Fruit fly (Drosophila melanogaster) whole organism, wandering third instar larva: Measurements from ENCODE around the gene Chc.

Experiments
- Abd-B ChIP-seq: fragments of >200 bp; optimal IDR thresholded peaks from 2 replicates; lab custom pipeline; 2017; ENCODE audit warnings: missing biosample characterization, missing genetic modification characterization
- CG9705 ChIP-seq: fragments of 200-800 bp; sonication (Bioruptor generic); optimal IDR thresholded peaks from 2 replicates; lab custom pipeline; 2018; ENCODE audit warnings: missing biosample characterization, mild to moderate bottlenecking, missing genetic modification characterization
- CrebA ChIP-seq: fragments of 200-800 bp; sonication (Bioruptor generic); optimal IDR thresholded peaks from 2 replicates; lab custom pipeline; 2016; ENCODE audit warnings: missing biosample characterization, mild to moderate bottlenecking, missing genetic modification characterization, borderline replicate concordance
- Dfd ChIP-seq: fragments of >200 bp; optimal IDR thresholded peaks from 2 replicates; lab custom pipeline; 2017; ENCODE audit warnings: missing biosample characterization, missing genetic modification characterization
- Dif ChIP-seq: fragments of 200-275, 200-300 bp; sonication (Bioruptor generic); optimal IDR thresholded peaks from 2 replicates; lab custom pipeline; 2018; ENCODE audit warnings: missing biosample characterization, missing genetic modification characterization; ENCODE audit not compliant: partially characterized antibody
- GATAd ChIP-seq: sonication (Bioruptor generic); optimal IDR thresholded peaks from 2 replicates; lab custom pipeline; 2016; ENCODE audit warnings: missing biosample characterization, missing genetic modification characterization
- HLH106 ChIP-seq: fragments of 200-800 bp; optimal IDR thresholded peaks from 3 replicates; lab custom pipeline; 2019; ENCODE audit warnings: missing biosample characterization, mild to moderate bottlenecking, missing genetic modification characterization, moderate library complexity
- Hnf4 ChIP-seq: fragments of 200-800 bp; sonication (Bioruptor generic); optimal IDR thresholded peaks from 2 replicates; lab custom pipeline; 2016; ENCODE audit warnings: missing biosample characterization, mild to moderate bottlenecking, missing genetic modification characterization
- Hr78 ChIP-seq: fragments of >200 bp; optimal IDR thresholded peaks from 2 replicates; lab custom pipeline; 2017; ENCODE audit warnings: missing biosample characterization, missing genetic modification characterization
- Hr83 ChIP-seq: fragments of 200-300 bp; sonication (Bioruptor generic); optimal IDR thresholded peaks from 2 replicates; lab custom pipeline; 2016; ENCODE audit warnings: missing biosample characterization, mild to moderate bottlenecking, missing genetic modification characterization, moderate library complexity; ENCODE audit not compliant: poor library complexity, severe bottlenecking
- Jra ChIP-seq: sonication (Bioruptor generic); optimal IDR thresholded peaks from 2 replicates; lab custom pipeline; 2016; ENCODE audit warnings: missing biosample characterization, missing genetic modification characterization
- Mio ChIP-seq: sonication (Bioruptor generic); optimal IDR thresholded peaks from 2 replicates; lab custom pipeline; 2016; ENCODE audit warnings: missing biosample characterization, missing genetic modification characterization
- Myc ChIP-seq: fragments of >200 bp; optimal IDR thresholded peaks from 2 replicates; lab custom pipeline; 2017
- N ChIP-seq: fragments of >200 bp; optimal IDR thresholded peaks from 2 replicates; lab custom pipeline; 2018; ENCODE audit warnings: missing biosample characterization, missing external identifiers, missing genetic modification characterization
- OdsH ChIP-seq: fragments of 200-800 bp; sonication (Bioruptor generic); optimal IDR thresholded peaks from 2 replicates; lab custom pipeline; 2016; ENCODE audit warnings: missing biosample characterization, mild to moderate bottlenecking, missing genetic modification characterization
- Vsx2 ChIP-seq: fragments of 200-300, 225-300 bp; sonication (Bioruptor generic); optimal IDR thresholded peaks from 2 replicates; lab custom pipeline; 2018; ENCODE audit warnings: missing biosample characterization, missing genetic modification characterization; ENCODE audit not compliant: partially characterized antibody
- br ChIP-seq: fragments of 200-800 bp; sonication (Bioruptor generic); optimal IDR thresholded peaks from 2 replicates; lab custom pipeline; 2016; ENCODE audit warnings: missing biosample characterization, missing genetic modification characterization
- dmrt93B ChIP-seq: fragments of 200-800 bp; sonication (Bioruptor generic); optimal IDR thresholded peaks from 2 replicates; lab custom pipeline; 2018; ENCODE audit warnings: missing biosample characterization, mild to moderate bottlenecking, missing genetic modification characterization
- dsf ChIP-seq: sonication (Bioruptor generic); optimal IDR thresholded peaks from 2 replicates; lab custom pipeline; 2016; ENCODE audit warnings: missing biosample characterization, missing genetic modification characterization, borderline replicate concordance
- foxo ChIP-seq, 2 experiments: fragments of 200-800 bp; sonication (Bioruptor generic); optimal IDR thresholded peaks; 2 replicates in 1 of 2; 3 replicates in 1 of 2; lab custom pipeline; 2016 to 2017; ENCODE audit warnings: missing biosample characterization in 2 of 2, missing genetic modification characterization in 2 of 2
- fru ChIP-seq: fragments of 200-800 bp; sonication (Bioruptor generic); optimal IDR thresholded peaks from 3 replicates; lab custom pipeline; 2016; ENCODE audit warnings: missing biosample characterization, mild to moderate bottlenecking, missing genetic modification characterization
- h ChIP-seq: fragments of 200-800 bp; sonication (Bioruptor generic); optimal IDR thresholded peaks from 3 replicates; lab custom pipeline; 2016; ENCODE audit warnings: missing biosample characterization, mild to moderate bottlenecking, missing genetic modification characterization
- jim ChIP-seq: fragments of 175-275, 200-325 bp; sonication (Bioruptor generic); optimal IDR thresholded peaks from 2 replicates; lab custom pipeline; 2016; ENCODE audit warnings: missing biosample characterization, mild to moderate bottlenecking, missing genetic modification characterization
- pan ChIP-seq: fragments of >200 bp; optimal IDR thresholded peaks from 2 replicates; lab custom pipeline; 2017
- rgr ChIP-seq: fragments of 200-800 bp; sonication (Bioruptor generic); optimal IDR thresholded peaks from 3 replicates; lab custom pipeline; 2016; ENCODE audit warnings: missing biosample characterization, mild to moderate bottlenecking, missing genetic modification characterization
- sage ChIP-seq: fragments of 200-800 bp; sonication (Bioruptor generic); optimal IDR thresholded peaks from 2 replicates; lab custom pipeline; 2016; ENCODE audit warnings: missing biosample characterization, mild to moderate bottlenecking, missing genetic modification characterization
- usp ChIP-seq: fragments of >200 bp; optimal IDR thresholded peaks from 2 replicates; lab custom pipeline; 2017; ENCODE audit warnings: missing biosample characterization, missing genetic modification characterization
- woc ChIP-seq: sonication (Bioruptor generic); optimal IDR thresholded peaks from 2 replicates; lab custom pipeline; 2016; ENCODE audit warnings: missing biosample characterization, mild to moderate bottlenecking, missing genetic modification characterization

Chc gene

dm6 chrX:15811666-15812614, 23.4 kb downstream of the Chc start (continued):
- TF ChIP-seq Dfd (GFP tag; lab: Kevin White, UChicago) (no peak), Mio (GFP tag; lab: Kevin White, UChicago) (no peak), usp (GFP tag; lab: Kevin White, UChicago) (no peak), jim (GFP tag; lab: Kevin White, UChicago) (peak; percentile 26)
- TF ChIP-seq, all 38 proteins: peak for 26

DNA sequence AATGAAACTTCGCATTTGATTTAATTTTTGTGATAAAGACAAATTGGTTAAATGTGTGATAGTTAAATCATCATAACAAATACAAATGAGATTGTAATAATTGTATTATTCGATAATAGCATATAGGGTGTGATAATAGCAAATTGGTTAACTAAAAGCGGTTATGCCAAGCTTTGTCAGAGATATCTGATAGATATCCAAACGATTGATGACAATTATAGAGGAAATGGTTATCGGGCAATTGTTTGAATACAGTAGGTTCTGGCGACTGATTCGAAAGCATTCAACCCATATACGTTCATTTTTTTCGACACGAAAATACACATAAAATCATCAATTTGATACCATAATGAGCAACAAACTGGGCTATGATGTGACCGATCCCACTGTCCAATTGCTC, 26.0 kb downstream of the Chc start, which contains the start of gene CG8509:
Gene CG8509, plus strand, starts transcription at position 301 of the 400 bp plus-strand sequence.
- TF ChIP-seq Myc, result no peak
- no peak for TF ChIP-seq Vsx2 (GFP tag; lab: Kevin White, UChicago)
- no peak for TF ChIP-seq fru
- TF ChIP-seq foxo (GFP tag; optimal IDR thresholded peaks at IDR 0.05; lab: Kevin White, UChicago), result no peak
- TF ChIP-seq dmrt93B (GFP tag; lab: Kevin White, UChicago), result no peak
- no peak for TF ChIP-seq Abd-B (GFP tag; lab: Kevin White, UChicago)
- TF ChIP-seq h (GFP tag; lab: Kevin White, UChicago), result no peak
- no peak for TF ChIP-seq Dif
- no peak for TF ChIP-seq rgr (GFP tag; lab: Kevin White, UChicago)
- TF ChIP-seq Hnf4 (GFP tag; lab: Kevin White, UChicago), result no peak
- no peak for TF ChIP-seq br (GFP tag; lab: Kevin White, UChicago)
- TF ChIP-seq sage (GFP tag; lab: Kevin White, UChicago), result no peak

dm6 chrX:15807915-15808314, 27.4 kb downstream of the Chc start:
- TF ChIP-seq Hr83 (GFP tag; lab: Kevin White, UChicago) (no peak), Dif (no peak), fru (no peak), rgr (GFP tag; lab: Kevin White, UChicago) (no peak), dsf (GFP tag; lab: Kevin White, UChicago) (no peak), foxo (GFP tag; optimal IDR thresholded peaks at IDR 0.05; lab: Kevin White, UChicago) (no peak), HLH106 (tag; lab: Kevin White, UChicago) (no peak), Abd-B (GFP tag; lab: Kevin White, UChicago) (no peak)

DNA sequence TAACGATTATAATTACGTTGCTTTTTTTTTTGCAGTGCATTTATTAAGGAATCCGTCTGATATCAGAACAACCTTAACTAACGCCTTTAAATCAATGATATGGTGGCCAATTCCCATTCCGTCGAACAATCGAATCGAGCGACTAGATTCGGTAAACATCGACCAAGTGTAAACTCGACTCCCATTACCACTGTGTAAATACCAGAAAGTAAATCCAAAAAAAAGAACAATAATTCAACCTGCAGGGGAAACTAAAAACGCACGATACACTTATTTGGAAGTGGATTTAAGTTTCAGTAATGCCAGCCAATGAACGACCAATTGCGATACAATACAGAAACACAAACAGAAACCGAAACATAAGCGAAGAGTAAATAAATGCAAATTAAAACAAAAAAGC, 29.8 kb downstream of the Chc start:
- TF ChIP-seq N (GFP tag; lab: Kevin White, UChicago) (no peak), CG9705 (GFP tag; lab: Kevin White, UChicago) (no peak), br (GFP tag; lab: Kevin White, UChicago) (no peak), pan (lab: Kevin White, UChicago) (no peak), Mio (GFP tag; lab: Kevin White, UChicago) (no peak), dmrt93B (GFP tag; lab: Kevin White, UChicago) (no peak), woc (GFP tag; lab: Kevin White, UChicago) (no peak), dsf (GFP tag; lab: Kevin White, UChicago) (no peak), Hr78 (GFP tag; lab: Kevin White, UChicago) (no peak), GATAd (GFP tag; lab: Kevin White, UChicago) (no peak), Dif (no peak)

dm6 chrX:15804790-15805189, 30.5 kb downstream of the Chc start:
- no peak for TF ChIP-seq CrebA
- TF ChIP-seq fru, result no peak
- no peak for TF ChIP-seq Abd-B (GFP tag; lab: Kevin White, UChicago)
- TF ChIP-seq Myc, result no peak
- no peak for TF ChIP-seq h (GFP tag; lab: Kevin White, UChicago)
- no peak for TF ChIP-seq Jra (GFP tag; lab: Kevin White, UChicago)
- no peak for TF ChIP-seq OdsH (GFP tag; lab: Kevin White, UChicago)
- no peak for TF ChIP-seq jim (GFP tag; lab: Kevin White, UChicago)
